Worm (Caenorhabditis elegans) whole organism, L1 larva: ENCODE results near the gene clec-82.
A peak's percentile ranks its signal among the peaks of the same experiment; 100 is the strongest.

Experiments used
- C04F5.9 ChIP-seq: sonication (generic microtip); optimal IDR thresholded peaks from 2 replicates; lab custom pipeline; 2016; ENCODE audit warnings: missing genetic modification characterization, missing compliant biosample characterization
- C34B4.2 ChIP-seq: sonication (generic microtip); optimal IDR thresholded peaks from 2 replicates; lab custom pipeline; 2017; ENCODE audit warnings: mild to moderate bottlenecking, missing genetic modification characterization, missing compliant biosample characterization
- Y116A8C.19 ChIP-seq: sonication (generic microtip); optimal IDR thresholded peaks from 2 replicates; lab custom pipeline; 2016; ENCODE audit warnings: missing compliant biosample characterization, missing genetic modification characterization, borderline replicate concordance
- alr-1 ChIP-seq: fragments of 200-800 bp; sonication (Bioruptor generic); optimal IDR thresholded peaks from 2 replicates; lab custom pipeline; 2018; ENCODE audit warnings: borderline replicate concordance, mild to moderate bottlenecking, missing genetic modification characterization, missing compliant biosample characterization
- blmp-1 ChIP-seq: fragments of 150-350 bp; optimal IDR thresholded peaks from 2 replicates; lab custom pipeline; 2014; ENCODE audit warnings: missing biosample characterization, missing genetic modification characterization
- dpl-1 ChIP-seq, 3 experiments: fragments of 150-350 bp in 2 of 3; sonication (generic microtip) in 1 of 3; optimal IDR thresholded peaks; 2 replicates each; lab custom pipeline; 2014 to 2017; ENCODE audit warnings: missing biosample characterization in 3 of 3, missing genetic modification characterization in 3 of 3, missing genetic modification reagents in 3 of 3
- fkh-8 ChIP-seq: sonication (generic microtip); optimal IDR thresholded peaks from 2 replicates; lab custom pipeline; 2016; ENCODE audit warnings: mild to moderate bottlenecking, missing genetic modification characterization, missing compliant biosample characterization
- fos-1 ChIP-seq: fragments of 150-350 bp; optimal IDR thresholded peaks from 2 replicates; lab custom pipeline; 2014; ENCODE audit warnings: missing biosample characterization, missing genetic modification characterization
- grh-1 ChIP-seq: fragments of 200-800 bp; sonication (Bioruptor generic); IDR thresholded peaks from 2 replicates; pipeline ENCODE4 v1.3.6; 2022; ENCODE audit warnings: missing genetic modification reagents, missing genetic modification characterization, missing compliant biosample characterization
- hlh-17 ChIP-seq: fragments of 200-800 bp; sonication (Bioruptor generic); optimal IDR thresholded peaks from 2 replicates; lab custom pipeline; 2018; ENCODE audit warnings: missing genetic modification characterization, mild to moderate bottlenecking, missing compliant biosample characterization, moderate library complexity, borderline replicate concordance
- hlh-4 ChIP-seq: sonication (generic microtip); optimal IDR thresholded peaks from 2 replicates; lab custom pipeline; 2016; ENCODE audit warnings: mild to moderate bottlenecking, missing genetic modification characterization, missing compliant biosample characterization
- hpl-2 ChIP-seq: fragments of 150-350 bp; optimal IDR thresholded peaks from 2 replicates; lab custom pipeline; 2014; ENCODE audit warnings: missing biosample characterization, missing genetic modification reagents, missing genetic modification characterization
- lin-14 ChIP-seq: fragments of 200-800 bp; sonication (Bioruptor generic); optimal IDR thresholded peaks from 2 replicates; lab custom pipeline; 2018; ENCODE audit warnings: mild to moderate bottlenecking, missing genetic modification characterization, moderate library complexity, missing compliant biosample characterization
- lin-15B ChIP-seq: fragments of 150-350 bp; sonication (generic microtip); optimal IDR thresholded peaks from 3 replicates; lab custom pipeline; 2014; ENCODE audit warnings: missing biosample characterization, missing genetic modification characterization
- lir-3 ChIP-seq: sonication (generic microtip); optimal IDR thresholded peaks from 2 replicates; lab custom pipeline; 2016; ENCODE audit warnings: mild to moderate bottlenecking, missing genetic modification characterization, moderate library complexity, missing compliant biosample characterization; ENCODE audit not compliant: poor library complexity
- lsy-2 ChIP-seq, 2 experiments: fragments of 150-350 bp; optimal IDR thresholded peaks; 2 replicates each; lab custom pipeline; 2014; ENCODE audit warnings: missing biosample characterization in 2 of 2, missing genetic modification characterization in 2 of 2
- mdl-1 ChIP-seq, 2 experiments: fragments of 150-350 bp; optimal IDR thresholded peaks; 2 replicates each; lab custom pipeline; 2014 to 2017; ENCODE audit warnings: missing biosample characterization in 2 of 2, missing genetic modification characterization in 2 of 2, inconsistent platforms in 1 of 2
- mef-2 ChIP-seq: fragments of 150-350 bp; optimal IDR thresholded peaks from 2 replicates; lab custom pipeline; 2014; ENCODE audit warnings: missing biosample characterization, missing genetic modification characterization
- mep-1 ChIP-seq: fragments of 150-350 bp; optimal IDR thresholded peaks from 2 replicates; lab custom pipeline; 2014; ENCODE audit warnings: missing biosample characterization, missing genetic modification characterization
- nhr-19 ChIP-seq: fragments of 200-800 bp; sonication (Bioruptor generic); conservative IDR thresholded peaks from 2 replicates; pipeline ENCODE4 v1.3.6; 2022; ENCODE audit warnings: missing genetic modification characterization, missing compliant biosample characterization
- nhr-237 ChIP-seq: fragments of 150-350 bp; optimal IDR thresholded peaks from 2 replicates; lab custom pipeline; 2014; ENCODE audit warnings: missing biosample characterization, missing genetic modification characterization
- nhr-28 ChIP-seq: fragments of 150-350 bp; optimal IDR thresholded peaks from 2 replicates; lab custom pipeline; 2014; ENCODE audit warnings: missing biosample characterization, missing genetic modification characterization
- nhr-47 ChIP-seq: sonication (generic microtip); optimal IDR thresholded peaks from 2 replicates; lab custom pipeline; 2016; ENCODE audit warnings: mild to moderate bottlenecking, missing genetic modification characterization, moderate library complexity, missing compliant biosample characterization
- nhr-71 ChIP-seq: sonication (generic microtip); optimal IDR thresholded peaks from 2 replicates; lab custom pipeline; 2016; ENCODE audit warnings: mild to moderate bottlenecking, missing genetic modification characterization, moderate library complexity, missing compliant biosample characterization
- nhr-77 ChIP-seq: fragments of 150-350 bp; optimal IDR thresholded peaks from 2 replicates; lab custom pipeline; 2014; ENCODE audit warnings: missing biosample characterization, missing genetic modification characterization
- nhr-90 ChIP-seq: sonication (generic microtip); optimal IDR thresholded peaks from 2 replicates; lab custom pipeline; 2016; ENCODE audit warnings: mild to moderate bottlenecking, missing genetic modification characterization, missing compliant biosample characterization; ENCODE audit not compliant: poor library complexity
- pag-3 ChIP-seq: sonication (generic microtip); optimal IDR thresholded peaks from 2 replicates; lab custom pipeline; 2017; ENCODE audit warnings: missing genetic modification characterization, mild to moderate bottlenecking, missing compliant biosample characterization, antibody characterized with exemption, borderline replicate concordance; ENCODE audit not compliant: insufficient read depth
- pax-3 ChIP-seq: fragments of 200-800 bp; sonication (Bioruptor generic); optimal IDR thresholded peaks from 2 replicates; lab custom pipeline; 2018; ENCODE audit warnings: mild to moderate bottlenecking, missing genetic modification characterization, moderate library complexity, missing compliant biosample characterization
- rnt-1 ChIP-seq: sonication (generic microtip); optimal IDR thresholded peaks from 2 replicates; lab custom pipeline; 2016; ENCODE audit warnings: mild to moderate bottlenecking, missing genetic modification characterization, moderate library complexity, missing compliant biosample characterization
- skn-1 ChIP-seq: fragments of 150-350 bp; optimal IDR thresholded peaks from 2 replicates; lab custom pipeline; 2014; ENCODE audit warnings: missing biosample characterization, missing genetic modification characterization
- snpc-4 ChIP-seq: fragments of 150-350 bp; optimal IDR thresholded peaks from 2 replicates; lab custom pipeline; 2014; ENCODE audit warnings: missing biosample characterization, missing genetic modification characterization
- sox-4 ChIP-seq: sonication (generic microtip); optimal IDR thresholded peaks from 2 replicates; lab custom pipeline; 2016; ENCODE audit warnings: missing genetic modification characterization, missing compliant biosample characterization
- sptf-1 ChIP-seq: fragments of 150-350 bp; optimal IDR thresholded peaks from 2 replicates; lab custom pipeline; 2014; ENCODE audit warnings: missing biosample characterization, missing genetic modification characterization
- sup-37 ChIP-seq: fragments of 200-800 bp; sonication (Bioruptor generic); optimal IDR thresholded peaks from 2 replicates; lab custom pipeline; 2018; ENCODE audit warnings: mild to moderate bottlenecking, missing genetic modification characterization, missing compliant biosample characterization
- tlp-1 ChIP-seq: fragments of 150-350 bp; optimal IDR thresholded peaks from 2 replicates; lab custom pipeline; 2014; ENCODE audit warnings: missing biosample characterization, missing genetic modification characterization
- zag-1 ChIP-seq: fragments of 150-350 bp; optimal IDR thresholded peaks from 2 replicates; lab custom pipeline; 2014; ENCODE audit warnings: missing biosample characterization, missing genetic modification characterization
- ztf-4 ChIP-seq: fragments of 150-350 bp; optimal IDR thresholded peaks from 2 replicates; lab custom pipeline; 2014; ENCODE audit warnings: missing biosample characterization, missing genetic modification characterization

Gene clec-82

DNA sequence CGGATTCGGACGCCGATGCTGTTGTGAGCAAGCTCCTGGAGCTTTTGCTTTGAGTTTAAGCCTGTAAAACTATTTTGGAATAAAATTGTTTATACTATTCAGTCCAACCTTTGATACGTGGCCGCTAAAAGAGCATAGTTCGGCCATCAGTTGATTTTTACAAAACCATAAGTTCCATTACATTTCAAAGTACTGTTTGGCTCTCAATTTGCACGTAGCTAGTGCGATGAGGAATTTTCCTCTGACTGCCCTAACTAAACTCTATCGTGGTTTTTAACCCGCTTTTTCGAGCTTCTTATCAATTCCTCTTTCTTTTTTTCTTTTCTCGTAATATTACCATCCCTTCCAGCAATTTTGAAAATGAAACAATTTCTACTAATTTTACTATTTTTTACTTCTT is 12.0 kb upstream of the clec-82 start, which contains the start of gene clec-80:
clec-80 (plus strand) TSS at position 301 of the 400 bp plus-strand sequence.
- TF ChIP-seq rnt-1 (tag; lab: Kevin White, UChicago) (no peak), nhr-77 (tag; lab: Kevin White, UChicago) (no peak), pag-3 (tag; lab: Kevin White, UChicago) (no peak), hpl-2 (no peak), blmp-1 (tag; lab: Kevin White, UChicago) (no peak), mep-1 (tag; lab: Kevin White, UChicago) (no peak), fos-1 (tag; lab: Kevin White, UChicago) (no peak), lsy-2 (tag; optimal IDR thresholded peaks at IDR 0.05; lab: Kevin White, UChicago) (no peak), nhr-28 (tag; lab: Kevin White, UChicago) (no peak), C04F5.9 (tag; lab: Kevin White, UChicago) (no peak), ztf-4 (tag; lab: Kevin White, UChicago) (no peak), sox-4 (tag; lab: Kevin White, UChicago) (no peak), mef-2 (tag; lab: Kevin White, UChicago) (no peak), hlh-4 (no peak), fkh-8 (tag; lab: Kevin White, UChicago) (no peak), nhr-237 (tag; lab: Kevin White, UChicago) (no peak)

DNA sequence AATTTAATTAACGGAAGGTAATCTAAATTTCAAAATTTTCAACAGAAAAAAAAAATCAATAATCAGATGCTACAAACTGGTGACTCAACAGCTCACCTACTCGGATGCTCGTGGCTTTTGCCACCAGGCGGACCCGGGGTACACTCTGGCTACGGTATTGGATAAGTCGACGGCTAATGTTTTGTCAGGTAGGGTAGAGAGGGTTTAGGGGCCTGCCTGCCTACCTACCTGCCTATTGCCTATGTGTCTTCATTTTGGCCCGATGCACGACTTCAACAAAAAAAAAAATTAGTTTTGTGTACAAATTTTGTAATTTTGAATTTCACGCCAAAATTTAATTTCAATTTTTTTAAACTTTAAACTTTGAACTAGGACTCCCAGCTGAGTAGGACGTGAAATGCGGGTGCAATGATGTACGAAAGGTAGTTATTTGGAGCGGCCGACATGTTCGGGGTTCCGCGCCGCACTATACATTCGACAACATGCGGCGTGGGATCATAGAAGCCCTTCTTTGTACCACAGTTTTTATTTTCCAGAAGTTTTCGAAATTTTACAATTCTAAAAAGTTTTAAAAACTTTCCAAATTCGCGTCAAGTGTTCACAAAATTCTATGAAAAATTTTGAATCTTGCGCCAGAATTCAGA is 9.9 kb upstream of the clec-82 start:
- TF ChIP-seq skn-1 (tag; lab: Kevin White, UChicago) (no peak), snpc-4 (tag; lab: Kevin White, UChicago) (peak; percentile 49)

DNA sequence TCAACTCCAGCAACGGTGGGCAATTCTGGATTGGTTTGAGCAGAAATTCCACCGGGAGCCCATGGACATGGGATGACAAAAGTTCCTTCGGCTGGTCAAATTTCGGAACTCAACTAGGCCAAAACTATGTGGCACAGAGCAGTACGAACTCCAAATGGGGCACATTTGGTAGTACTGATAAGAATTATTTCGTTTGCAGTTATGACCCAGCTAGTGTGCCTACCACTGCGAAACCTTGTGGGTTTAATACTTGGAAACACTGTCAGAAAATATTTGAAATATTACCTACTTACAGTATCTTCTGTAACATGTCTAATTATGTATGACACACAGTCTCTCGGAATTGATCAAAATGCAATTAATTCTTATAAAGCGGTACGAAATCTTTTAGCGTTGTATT is 9.1 kb upstream of the clec-82 start:
- TF ChIP-seq nhr-90 (tag; lab: Kevin White, UChicago) = no peak
- no peak for TF ChIP-seq zag-1 (tag; lab: Kevin White, UChicago)
- TF ChIP-seq alr-1 (tag; lab: Kevin White, UChicago) = peak; percentile 85
- TF ChIP-seq mef-2 (tag; lab: Kevin White, UChicago) = no peak

DNA sequence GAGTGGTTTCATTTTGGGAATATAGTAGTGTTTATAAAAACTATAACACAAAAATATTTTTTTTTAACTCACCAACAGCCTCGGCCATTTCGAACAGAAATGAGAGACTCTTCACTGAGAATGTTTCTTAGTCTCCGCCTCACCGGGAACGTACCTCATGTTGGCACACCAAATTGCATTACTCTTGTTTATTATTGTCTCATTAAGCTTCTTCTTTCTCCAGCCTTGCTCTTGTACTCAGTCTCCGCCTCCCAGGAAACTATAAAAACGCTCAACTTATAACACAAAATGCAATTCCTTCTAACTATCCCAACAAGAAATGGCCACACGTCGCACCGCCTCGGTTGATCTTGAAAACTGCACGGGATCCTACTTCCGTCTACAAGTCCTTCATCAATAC is 2.9 kb upstream of the clec-82 start, which contains the start of the genes Y54G2A.48 and pudl-1:
Y54G2A.48 (minus strand) TSS at position 101 of the 400 bp plus-strand sequence.
pudl-1 (plus strand) TSS at position 320 of the 400 bp plus-strand sequence.
- TF ChIP-seq nhr-47 = no peak
- TF ChIP-seq grh-1 (GFP tag; lab: Robert Waterston, UW) = no peak
- TF ChIP-seq pax-3 (tag; lab: Kevin White, UChicago) = no peak
- no peak for TF ChIP-seq alr-1 (tag; lab: Kevin White, UChicago)
- TF ChIP-seq lin-14 (GFP tag; lab: Kevin White, UChicago) = no peak
- no peak for TF ChIP-seq nhr-90 (tag; lab: Kevin White, UChicago)
- no peak for TF ChIP-seq sptf-1 (tag; lab: Kevin White, UChicago)
- no peak for TF ChIP-seq hlh-4

DNA sequence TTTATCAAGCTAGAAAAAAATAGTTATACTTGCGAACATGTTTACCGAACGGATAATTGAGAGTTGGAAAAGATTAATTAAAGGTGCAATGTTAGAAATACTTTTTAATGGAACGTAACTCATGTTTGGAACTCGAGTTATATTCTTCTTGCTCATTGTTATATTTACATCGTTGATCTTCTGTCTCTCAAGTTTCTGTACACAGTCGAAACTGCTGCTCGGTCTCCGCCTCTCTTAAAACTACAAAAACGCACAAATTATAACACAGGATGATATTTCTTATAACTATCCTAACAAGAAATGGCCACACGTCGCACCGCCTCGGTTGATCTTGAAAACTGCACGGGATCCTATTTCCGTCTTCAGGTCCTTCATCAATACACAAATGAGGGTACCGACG is 948 bp upstream of the clec-82 start, which contains the start of gene pudl-2:
pudl-2 (plus strand) TSS at position 301 of the 400 bp plus-strand sequence.
- TF ChIP-seq sup-37 = no peak

DNA sequence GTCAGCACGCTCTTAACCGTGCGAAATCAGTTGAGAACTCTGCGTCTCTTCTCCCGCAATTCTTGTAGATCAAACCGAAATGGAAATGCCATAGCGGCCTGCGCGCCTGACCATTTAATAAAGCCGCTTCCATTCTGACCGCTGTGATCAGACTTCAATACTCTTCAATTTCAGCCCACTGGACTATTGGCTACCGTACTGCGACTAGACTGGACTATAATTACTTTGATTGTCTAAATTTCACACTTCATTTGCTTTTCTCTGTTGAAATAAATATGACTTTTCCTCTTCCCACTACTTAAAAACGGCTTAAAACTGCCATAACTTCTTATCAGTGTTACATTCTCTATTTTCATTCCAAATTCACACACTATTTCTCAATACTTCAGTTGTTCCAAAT is 2.8 kb downstream of the clec-82 start, which contains the start of gene Y54G2A.7:
Y54G2A.7 (plus strand) TSS at position 301 of the 400 bp plus-strand sequence.
- no peak for TF ChIP-seq dpl-1 (GFP tag; optimal IDR thresholded peaks at IDR 0.05; lab: Kevin White, UChicago)
- TF ChIP-seq nhr-90 (tag; lab: Kevin White, UChicago) = no peak
- no peak for TF ChIP-seq nhr-77 (tag; lab: Kevin White, UChicago)
- TF ChIP-seq Y116A8C.19 = no peak
- TF ChIP-seq nhr-19 (GFP tag; lab: Robert Waterston, UW) = no peak
- no peak for TF ChIP-seq nhr-28 (tag; lab: Kevin White, UChicago)
- TF ChIP-seq nhr-71 (tag; lab: Kevin White, UChicago) = no peak
- TF ChIP-seq C34B4.2 (tag; lab: Kevin White, UChicago) = no peak
- no peak for TF ChIP-seq mdl-1 (tag; optimal IDR thresholded peaks at IDR 0.05; lab: Kevin White, UChicago)
- no peak for TF ChIP-seq lir-3
- no peak for TF ChIP-seq tlp-1 (tag; lab: Kevin White, UChicago)
- no peak for TF ChIP-seq hlh-17 (GFP tag; lab: Kevin White, UChicago)
- TF ChIP-seq lin-15B = no peak
